Fruit fly (Drosophila melanogaster) Kc167 (cell line): ENCODE data around the gene Ziz.

ENCODE experiments used
- Myc ChIP-seq: fragments of >200 bp; optimal IDR thresholded peaks from 2 replicates; lab custom pipeline; 2017; ENCODE audit warnings: missing external identifiers
- h ChIP-seq: fragments of >200 bp; optimal IDR thresholded peaks from 3 replicates; lab custom pipeline; 2018; ENCODE audit warnings: missing external identifiers
- psq ChIP-seq: fragments of >200 bp; optimal IDR thresholded peaks from 2 replicates; lab custom pipeline; 2017; ENCODE audit warnings: missing external identifiers
- ttk ChIP-seq: sonication (Bioruptor generic); optimal IDR thresholded peaks from 2 replicates; lab custom pipeline; 2017; ENCODE audit warnings: missing external identifiers

- TF ChIP-seq h (lab: Kevin White, UChicago): no peak
- TF ChIP-seq psq: no peak
- TF ChIP-seq ttk (lab: Kevin White, UChicago): no peak
- TF ChIP-seq Myc (lab: Kevin White, UChicago): no peak
Observed at dm6 chr2L:7504529-7504928, 8.4 kb upstream of the Ziz start.
